Fruit fly (Drosophila melanogaster) Kc167 (cell line): ENCODE data around the gene Nrg.

Experiments used
- Sin3A ChIP-seq: fragments of >200 bp; optimal IDR thresholded peaks from 2 replicates; lab custom pipeline; 2018; ENCODE audit warnings: missing external identifiers
- h ChIP-seq: fragments of >200 bp; optimal IDR thresholded peaks from 3 replicates; lab custom pipeline; 2018; ENCODE audit warnings: missing external identifiers
- psq ChIP-seq: fragments of >200 bp; optimal IDR thresholded peaks from 2 replicates; lab custom pipeline; 2017; ENCODE audit warnings: missing external identifiers
- ttk ChIP-seq: sonication (Bioruptor generic); optimal IDR thresholded peaks from 2 replicates; lab custom pipeline; 2017; ENCODE audit warnings: missing external identifiers

- TF ChIP-seq h (lab: Kevin White, UChicago) (no peak), ttk (lab: Kevin White, UChicago) (no peak), psq (lab: Kevin White, UChicago) (no peak), Sin3A (no peak)
These were observed 54.8 kb downstream of the Nrg start for dm6 chrX:8571936-8572335.
